Worm (Caenorhabditis elegans) whole organism, mixed stage, embryonic: ENCODE measurements around the gene C17B7.14.

Experiments
- M03D4.4 ChIP-seq: sonication (generic microtip); optimal IDR thresholded peaks from 2 replicates; lab custom pipeline; 2017; ENCODE audit warnings: mild to moderate bottlenecking, missing genetic modification characterization, missing compliant biosample characterization
- bed-3 ChIP-seq: fragments of 200-800 bp; sonication (Bioruptor generic); optimal IDR thresholded peaks from 3 replicates; lab custom pipeline; 2018; ENCODE audit warnings: mild to moderate bottlenecking, missing genetic modification characterization, moderate library complexity, missing compliant biosample characterization
- ceh-39 ChIP-seq: fragments of 150-350 bp; optimal IDR thresholded peaks from 2 replicates; lab custom pipeline; 2014; ENCODE audit warnings: missing biosample characterization, missing genetic modification characterization
- ceh-43 ChIP-seq: fragments of 200-800 bp; sonication (Bioruptor generic); optimal IDR thresholded peaks from 2 replicates; lab custom pipeline; 2018; ENCODE audit warnings: mild to moderate bottlenecking, missing genetic modification characterization, moderate library complexity, missing compliant biosample characterization
- ceh-83 ChIP-seq: fragments of 200-800 bp; sonication (Bioruptor generic); optimal IDR thresholded peaks from 2 replicates; lab custom pipeline; 2018; ENCODE audit warnings: mild to moderate bottlenecking, missing genetic modification characterization, missing compliant biosample characterization
- ces-1 ChIP-seq: fragments of 150-350 bp; optimal IDR thresholded peaks from 2 replicates; lab custom pipeline; 2014; ENCODE audit warnings: missing biosample characterization, missing genetic modification reagents, missing genetic modification characterization
- cnd-1 ChIP-seq: fragments of 200-800 bp; sonication (Bioruptor generic); optimal IDR thresholded peaks from 2 replicates; lab custom pipeline; 2018; ENCODE audit warnings: mild to moderate bottlenecking, missing genetic modification characterization, missing compliant biosample characterization
- drap-1 ChIP-seq: fragments of 200-800 bp; sonication (Bioruptor generic); optimal IDR thresholded peaks from 3 replicates; lab custom pipeline; 2018; ENCODE audit warnings: mild to moderate bottlenecking, missing genetic modification characterization, missing compliant biosample characterization
- elt-3 ChIP-seq: fragments of 150-350 bp; optimal IDR thresholded peaks from 2 replicates; lab custom pipeline; 2014; ENCODE audit warnings: missing biosample characterization, missing genetic modification characterization
- flh-1 ChIP-seq: fragments of 200-800 bp; sonication (Bioruptor generic); optimal IDR thresholded peaks from 2 replicates; lab custom pipeline; 2018; ENCODE audit warnings: mild to moderate bottlenecking, missing genetic modification characterization, moderate library complexity, missing compliant biosample characterization
- ham-2 ChIP-seq: fragments of 200-800 bp; sonication (Bioruptor generic); optimal IDR thresholded peaks from 2 replicates; lab custom pipeline; 2018; ENCODE audit warnings: mild to moderate bottlenecking, missing genetic modification characterization, missing compliant biosample characterization
- hlh-1 ChIP-seq: fragments of 150-350 bp; optimal IDR thresholded peaks from 2 replicates; lab custom pipeline; 2014; ENCODE audit warnings: missing biosample characterization, missing genetic modification reagents, missing genetic modification characterization
- lin-13 ChIP-seq: fragments of 150-350 bp; optimal IDR thresholded peaks from 2 replicates; lab custom pipeline; 2014; ENCODE audit warnings: missing biosample characterization, missing genetic modification characterization
- lsy-2 ChIP-seq: fragments of 150-350 bp; optimal IDR thresholded peaks from 2 replicates; lab custom pipeline; 2014; ENCODE audit warnings: missing biosample characterization, missing genetic modification characterization
- mab-5 ChIP-seq: fragments of 150-350 bp; optimal IDR thresholded peaks from 2 replicates; lab custom pipeline; 2014; ENCODE audit warnings: missing biosample characterization, missing genetic modification characterization
- mep-1 ChIP-seq: fragments of 150-350 bp; optimal IDR thresholded peaks from 2 replicates; lab custom pipeline; 2017; ENCODE audit warnings: missing biosample characterization, missing genetic modification reagents, missing genetic modification characterization, inconsistent platforms
- mls-2 ChIP-seq: sonication (generic microtip); optimal IDR thresholded peaks from 2 replicates; lab custom pipeline; 2016; ENCODE audit warnings: mild to moderate bottlenecking, missing genetic modification characterization, moderate library complexity, missing compliant biosample characterization
- nhr-12 ChIP-seq: fragments of 150-350 bp; optimal IDR thresholded peaks from 2 replicates; lab custom pipeline; 2014; ENCODE audit warnings: missing biosample characterization, missing genetic modification characterization
- nhr-2 ChIP-seq: fragments of 150-350 bp; optimal IDR thresholded peaks from 2 replicates; lab custom pipeline; 2014; ENCODE audit warnings: missing biosample characterization, missing genetic modification characterization
- nhr-237 ChIP-seq: fragments of 150-350 bp; optimal IDR thresholded peaks from 2 replicates; lab custom pipeline; 2014; ENCODE audit warnings: missing biosample characterization, missing genetic modification characterization
- nhr-28 ChIP-seq: fragments of 150-350 bp; optimal IDR thresholded peaks from 2 replicates; lab custom pipeline; 2014; ENCODE audit warnings: missing biosample characterization, missing genetic modification characterization
- nhr-76 ChIP-seq: sonication (generic microtip); optimal IDR thresholded peaks from 2 replicates; lab custom pipeline; 2017; ENCODE audit warnings: missing biosample characterization, missing genetic modification characterization
- pha-4 ChIP-seq: fragments of 150-350 bp; optimal IDR thresholded peaks from 2 replicates; lab custom pipeline; 2018; ENCODE audit warnings: missing biosample characterization, missing genetic modification reagents, missing genetic modification characterization
- snpc-4 ChIP-seq: fragments of 150-350 bp; optimal IDR thresholded peaks from 2 replicates; lab custom pipeline; 2014; ENCODE audit warnings: missing biosample characterization, missing genetic modification characterization
- sptf-1 ChIP-seq: sonication (generic microtip); optimal IDR thresholded peaks from 2 replicates; lab custom pipeline; 2017; ENCODE audit warnings: mild to moderate bottlenecking, missing genetic modification characterization, moderate library complexity, missing compliant biosample characterization
- unc-120 ChIP-seq: sonication (generic microtip); optimal IDR thresholded peaks from 2 replicates; lab custom pipeline; 2017; ENCODE audit warnings: missing genetic modification characterization, missing compliant biosample characterization; ENCODE audit not compliant: poor library complexity, severe bottlenecking
- unc-39 ChIP-seq: fragments of 150-350 bp; optimal IDR thresholded peaks from 2 replicates; lab custom pipeline; 2014; ENCODE audit warnings: missing biosample characterization, missing genetic modification characterization
- unc-62 ChIP-seq: fragments of 150-350 bp; optimal IDR thresholded peaks from 2 replicates; lab custom pipeline; 2014; ENCODE audit warnings: missing biosample characterization, missing genetic modification reagents, missing genetic modification characterization
- ztf-11 ChIP-seq: fragments of 150-350 bp; optimal IDR thresholded peaks from 2 replicates; lab custom pipeline; 2014; ENCODE audit warnings: missing biosample characterization, missing genetic modification characterization

The C17B7.14 gene

DNA sequence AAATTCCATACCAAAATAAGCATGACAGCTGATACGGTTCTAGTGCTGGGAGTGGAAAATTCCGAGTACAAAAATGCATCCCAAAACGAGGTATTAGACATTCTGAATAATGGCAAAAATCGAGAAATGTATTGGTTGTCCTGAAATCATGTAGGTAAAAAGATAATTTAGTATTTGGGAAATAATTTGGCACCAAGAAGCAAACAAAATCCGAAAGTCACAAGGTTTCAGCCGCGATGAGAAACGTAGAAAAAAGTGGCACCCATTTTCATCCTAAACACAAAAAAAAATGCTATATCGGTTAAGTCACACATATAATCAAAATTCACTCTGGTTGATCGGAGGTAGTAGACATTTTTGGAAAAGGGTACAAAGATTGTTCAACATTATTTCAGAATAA lies 22.6 kb downstream of the C17B7.14 start, which contains the start of gene srx-122:
srx-122 (minus strand) TSS at position 101 of the 400 bp plus-strand sequence.
- TF ChIP-seq drap-1 (GFP tag; lab: Kevin White, UChicago) (no peak), ceh-43 (GFP tag; lab: Kevin White, UChicago) (no peak), snpc-4 (tag; lab: Kevin White, UChicago) (no peak), lin-13 (tag; lab: Kevin White, UChicago) (no peak), bed-3 (GFP tag; lab: Kevin White, UChicago) (no peak), M03D4.4 (tag; lab: Kevin White, UChicago) (no peak)

DNA sequence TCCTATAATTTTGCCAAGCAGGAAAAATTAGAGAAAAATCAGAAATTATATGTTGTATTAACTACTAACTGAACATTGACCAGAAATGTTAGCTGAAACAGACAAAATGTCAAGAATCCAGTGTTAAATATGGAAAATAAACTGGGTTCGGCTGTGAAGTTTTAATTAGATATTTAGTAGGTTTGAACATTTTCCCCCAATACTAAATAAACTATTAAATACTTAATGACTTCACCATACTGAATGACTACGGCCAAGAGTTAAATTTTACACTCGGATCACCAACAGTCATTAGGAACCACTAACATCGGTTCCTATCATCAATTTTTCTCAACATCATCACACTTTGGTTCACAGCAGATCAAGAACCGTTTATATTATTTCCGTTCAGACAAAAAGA lies 25.0 kb downstream of the C17B7.14 start:
- TF ChIP-seq mls-2 (tag; lab: Kevin White, UChicago) (no peak), cnd-1 (tag; lab: Kevin White, UChicago) (no peak), elt-3 (tag; lab: Kevin White, UChicago) (no peak), flh-1 (GFP tag; lab: Kevin White, UChicago) (no peak), nhr-12 (tag; lab: Kevin White, UChicago) (no peak), ceh-39 (tag; lab: Kevin White, UChicago) (no peak), unc-62 (GFP tag; lab: Kevin White, UChicago) (no peak), hlh-1 (tag; lab: Kevin White, UChicago) (no peak), mab-5 (tag; lab: Kevin White, UChicago) (no peak), unc-39 (tag; lab: Kevin White, UChicago) (no peak), ces-1 (GFP tag; lab: Kevin White, UChicago) (no peak), bed-3 (GFP tag; lab: Kevin White, UChicago) (no peak), nhr-2 (tag; lab: Kevin White, UChicago) (no peak), ceh-83 (GFP tag; lab: Kevin White, UChicago) (no peak), nhr-28 (no peak), ham-2 (GFP tag; lab: Kevin White, UChicago) (no peak), nhr-237 (tag; lab: Kevin White, UChicago) (no peak), lin-13 (tag; lab: Kevin White, UChicago) (no peak)

DNA sequence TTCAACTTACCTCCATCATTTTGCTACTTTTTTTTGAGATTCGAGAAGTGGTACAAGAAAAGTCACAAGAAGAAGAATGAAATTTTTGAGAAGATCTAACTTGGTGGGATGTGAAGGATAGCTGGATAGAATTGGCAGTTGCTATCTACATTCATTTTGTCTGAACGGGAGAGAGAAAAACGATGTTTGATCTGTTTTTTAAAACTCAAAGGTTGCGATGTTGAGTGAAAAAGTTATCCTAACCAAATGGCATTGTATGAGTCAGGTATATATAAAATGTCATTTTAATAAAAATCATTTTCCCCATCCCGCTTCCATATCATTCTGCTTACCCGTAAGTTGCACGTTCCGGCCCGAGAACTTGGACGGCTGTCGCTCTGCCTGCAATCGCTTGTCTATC lies 31.1 kb downstream of the C17B7.14 start, which contains the start of gene F35F10.6:
F35F10.6 (minus strand) TSS at position 101 of the 400 bp plus-strand sequence.
- TF ChIP-seq cnd-1 (tag; lab: Kevin White, UChicago) = no peak
- TF ChIP-seq drap-1 (GFP tag; lab: Kevin White, UChicago) = no peak
- TF ChIP-seq lin-13 (tag; lab: Kevin White, UChicago) = no peak
- no peak for TF ChIP-seq ceh-39 (tag; lab: Kevin White, UChicago)
- TF ChIP-seq ces-1 (GFP tag; lab: Kevin White, UChicago) = no peak
- no peak for TF ChIP-seq sptf-1
- no peak for TF ChIP-seq lsy-2
- no peak for TF ChIP-seq unc-39 (tag; lab: Kevin White, UChicago)
- TF ChIP-seq ztf-11 = no peak
- no peak for TF ChIP-seq unc-120 (tag; lab: Kevin White, UChicago)
- no peak for TF ChIP-seq unc-62 (GFP tag; lab: Kevin White, UChicago)
- no peak for TF ChIP-seq mep-1
- no peak for TF ChIP-seq nhr-76 (tag; lab: Kevin White, UChicago)
- TF ChIP-seq snpc-4 (tag; lab: Kevin White, UChicago) = no peak
- TF ChIP-seq nhr-28 = no peak
- no peak for TF ChIP-seq pha-4 (tag; lab: Kevin White, UChicago)
- no peak for TF ChIP-seq ceh-43 (GFP tag; lab: Kevin White, UChicago)
- no peak for TF ChIP-seq nhr-2 (tag; lab: Kevin White, UChicago)
- no peak for TF ChIP-seq ceh-83 (GFP tag; lab: Kevin White, UChicago)
- no peak for TF ChIP-seq M03D4.4 (tag; lab: Kevin White, UChicago)
- TF ChIP-seq, all 35 proteins: peak for 0

DNA sequence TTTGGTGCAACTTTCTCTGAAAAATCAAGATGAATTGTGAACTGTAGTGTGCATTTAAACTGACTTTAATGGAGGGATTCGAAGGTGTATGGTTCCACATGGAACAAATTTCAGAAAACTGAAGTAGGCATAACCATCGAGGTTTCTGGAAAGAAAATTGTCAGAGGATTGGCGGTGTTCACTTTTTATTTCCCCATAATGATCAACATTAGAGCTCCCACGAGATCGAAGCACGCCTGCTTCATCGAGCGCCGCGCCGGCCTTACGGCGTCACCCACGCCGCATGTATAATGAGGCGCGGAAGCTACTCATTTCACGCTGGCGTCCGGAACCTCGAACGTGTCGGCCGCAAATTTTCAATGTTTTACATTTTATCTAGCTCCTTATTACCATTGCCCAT lies 32.2 kb downstream of the C17B7.14 start:
- TF ChIP-seq elt-3 (tag; lab: Kevin White, UChicago) = no peak
- no peak for TF ChIP-seq ceh-39 (tag; lab: Kevin White, UChicago)
- no peak for TF ChIP-seq nhr-28
- TF ChIP-seq M03D4.4 (tag; lab: Kevin White, UChicago) = no peak
- no peak for TF ChIP-seq ham-2 (GFP tag; lab: Kevin White, UChicago)
- TF ChIP-seq nhr-237 (tag; lab: Kevin White, UChicago) = no peak
- no peak for TF ChIP-seq ceh-83 (GFP tag; lab: Kevin White, UChicago)
- TF ChIP-seq nhr-2 (tag; lab: Kevin White, UChicago) = no peak
- no peak for TF ChIP-seq mep-1
- TF ChIP-seq mls-2 (tag; lab: Kevin White, UChicago) = no peak
- TF ChIP-seq ceh-43 (GFP tag; lab: Kevin White, UChicago) = no peak
- TF ChIP-seq ces-1 (GFP tag; lab: Kevin White, UChicago) = no peak
- TF ChIP-seq lsy-2 = no peak
- no peak for TF ChIP-seq lin-13 (tag; lab: Kevin White, UChicago)
- TF ChIP-seq snpc-4 (tag; lab: Kevin White, UChicago) = no peak
- no peak for TF ChIP-seq pha-4 (tag; lab: Kevin White, UChicago)
